Fruit fly (Drosophila melanogaster): ENCODE measurements around the gene ncd.

Gene ncd

dm6 chr3R:29782367-29782766 lies 24.6 kb downstream of the ncd start (continued):
- TF ChIP-seq Doc2 (GFP tag; IDR thresholded peaks at IDR 0.05), result no peak
- no peak for TF ChIP-seq tll (GFP tag; optimal IDR thresholded peaks at IDR 0.05)
- TF ChIP-seq CG13424 (tag; optimal IDR thresholded peaks at IDR 0.05), result no peak
- peak; percentile 82 for TF ChIP-seq CG34376 (GFP tag; optimal IDR thresholded peaks at IDR 0.05)
- TF ChIP-seq CG11504 (tag; optimal IDR thresholded peaks at IDR 0.05), result peak; percentile 25
- no peak for TF ChIP-seq Tbp (GFP tag; optimal IDR thresholded peaks at IDR 0.05)
- TF ChIP-seq CG9609 (GFP tag; optimal IDR thresholded peaks at IDR 0.05), result no peak
- TF ChIP-seq wek (GFP tag; optimal IDR thresholded peaks at IDR 0.05), result no peak
- no peak for TF ChIP-seq tup (GFP tag; optimal IDR thresholded peaks at IDR 0.05)
- no peak for TF ChIP-seq CG1792 (GFP tag; optimal IDR thresholded peaks at IDR 0.05)
- no peak for TF ChIP-seq pros (GFP tag; optimal IDR thresholded peaks at IDR 0.05)
- TF ChIP-seq Myb (GFP tag; optimal IDR thresholded peaks at IDR 0.05), result no peak
- no peak for TF ChIP-seq MBD-R2 (GFP tag; IDR thresholded peaks at IDR 0.05)
- peak; percentile 10 for TF ChIP-seq CG6254 (GFP tag; optimal IDR thresholded peaks at IDR 0.05)
- TF ChIP-seq shn (GFP tag; optimal IDR thresholded peaks at IDR 0.05), result no peak
- no peak for TF ChIP-seq CG18619 (GFP tag; optimal IDR thresholded peaks at IDR 0.05)
- TF ChIP-seq inv (GFP tag; IDR thresholded peaks at IDR 0.05; ENCODE audit: partially characterized antibody), result peak; percentile 28; the same call in 1 of the 2 replicates
- TF ChIP-seq bigmax (GFP tag; optimal IDR thresholded peaks at IDR 0.05), result no peak
- TF ChIP-seq CG9437 (GFP tag; optimal IDR thresholded peaks at IDR 0.05), result no peak

- TF ChIP-seq Kr (GFP tag; optimal IDR thresholded peaks at IDR 0.05) (no peak), wdn (GFP tag; IDR thresholded peaks at IDR 0.05) (no peak), Hr78 (GFP tag; optimal IDR thresholded peaks at IDR 0.05) (peak in 1 of 2 experiments; percentile 56), Sox100B (GFP tag; optimal IDR thresholded peaks at IDR 0.05) (peak; percentile 2), ftz-f1 (GFP tag; optimal IDR thresholded peaks at IDR 0.05) (peak; percentile 47), ci (GFP tag; IDR thresholded peaks at IDR 0.05) (0 out of 3 replicates have a peak, but pooled peaks have one; percentile 40), CG10543 (GFP tag; optimal IDR thresholded peaks at IDR 0.05) (peak; percentile 62), Med (GFP tag) (peak; percentile 86), CG12219 (GFP tag; optimal IDR thresholded peaks at IDR 0.05) (no peak), vvl (GFP tag; IDR thresholded peaks at IDR 0.05) (0 out of 2 replicates have a peak, but pooled peaks have one; percentile 8), sug (tag; optimal IDR thresholded peaks at IDR 0.05) (peak; percentile 67), odd (GFP tag; optimal IDR thresholded peaks at IDR 0.05) (peak; percentile 9), zen (tag; optimal IDR thresholded peaks at IDR 0.05) (no peak), ERR (GFP tag; optimal IDR thresholded peaks at IDR 0.05) (no peak), grn (GFP tag; optimal IDR thresholded peaks at IDR 0.05) (peak; percentile 58), CG3163 (GFP tag; optimal IDR thresholded peaks at IDR 0.05) (no peak), CG18599 (GFP tag; optimal IDR thresholded peaks at IDR 0.05) (no peak), CG8281 (tag; optimal IDR thresholded peaks at IDR 0.05) (peak; percentile 72), CG9215 (GFP tag; IDR thresholded peaks at IDR 0.05) (no peak), GATAe (GFP tag; conservative IDR thresholded peaks at IDR 0.05) (peak; percentile 20), CG32772 (GFP tag; IDR thresholded peaks at IDR 0.05) (peak; percentile 20; the same call in 1 of the 2 replicates), exex (tag; optimal IDR thresholded peaks at IDR 0.05) (peak; percentile 65), gce (GFP tag; IDR thresholded peaks at IDR 0.05) (no peak), Antp (GFP tag; optimal IDR thresholded peaks at IDR 0.05) (no peak), ara (GFP tag; IDR thresholded peaks at IDR 0.05) (0 out of 2 replicates have a peak, but pooled peaks have one; percentile 28), CG1529 (GFP tag; optimal IDR thresholded peaks at IDR 0.05) (no peak), hb (GFP tag; IDR thresholded peaks at IDR 0.05; ENCODE audit: partially characterized antibody) (no peak), CG13296 (GFP tag; optimal IDR thresholded peaks at IDR 0.05) (no peak), CG12659 (GFP tag; optimal IDR thresholded peaks at IDR 0.05) (no peak), CG15601 (tag; optimal IDR thresholded peaks at IDR 0.05) (peak; percentile 91), Pdp1 (GFP tag; optimal IDR thresholded peaks at IDR 0.05) (peak in 1 of 2 experiments; percentile 94), pros (GFP tag; optimal IDR thresholded peaks at IDR 0.05) (peak; percentile 3)
Measured at dm6 chr3R:29781874-29782273, 25.1 kb downstream of the ncd start.

Data from whole organism, embryonic.